Fruit fly (Drosophila melanogaster) whole organism, embryonic: ENCODE data around the gene Ugt49B2.

Experiments used
- Ada2b ChIP-seq: fragments of 200-800 bp; sonication (Bioruptor generic); IDR thresholded peaks from 2 replicates; pipeline ENCODE4 v1.3.6; 2022; ENCODE audit warnings: missing biosample characterization, missing genetic modification characterization
- Asciz ChIP-seq: fragments of 200-800 bp; sonication (Bioruptor generic); optimal IDR thresholded peaks from 2 replicates; lab custom pipeline; 2017; ENCODE audit warnings: missing biosample characterization, mild to moderate bottlenecking, missing genetic modification characterization, missing genetic modification reagents
- CG10147 ChIP-seq: fragments of 200-800 bp; sonication (Bioruptor generic); optimal IDR thresholded peaks from 2 replicates; lab custom pipeline; 2019; ENCODE audit warnings: missing biosample characterization, mild to moderate bottlenecking, missing genetic modification characterization, moderate library complexity
- CG1024 ChIP-seq: fragments of 200-800 bp; sonication (Bioruptor generic); IDR thresholded peaks from 2 replicates; pipeline ENCODE4 v1.3.6; 2022; ENCODE audit warnings: missing biosample characterization, missing genetic modification characterization
- CG11696 ChIP-seq: fragments of 200-800 bp; sonication (Bioruptor generic); IDR thresholded peaks from 2 replicates; pipeline ENCODE4 v1.3.6; 2022; ENCODE audit warnings: missing biosample characterization, missing genetic modification characterization
- CG12236 ChIP-seq: fragments of 200-800 bp; sonication (Bioruptor generic); optimal IDR thresholded peaks from 2 replicates; lab custom pipeline; 2016; ENCODE audit warnings: missing biosample characterization, missing genetic modification characterization
- CG1233 ChIP-seq: fragments of 200-800 bp; sonication (Bioruptor generic); optimal IDR thresholded peaks from 4 replicates; lab custom pipeline; 2018; ENCODE audit warnings: missing biosample characterization, mild to moderate bottlenecking, missing genetic modification characterization
- CG13123 ChIP-seq: fragments of 200-800 bp; sonication (Bioruptor generic); optimal IDR thresholded peaks from 2 replicates; lab custom pipeline; 2016; ENCODE audit warnings: missing biosample characterization, missing genetic modification characterization
- CG13287 ChIP-seq: fragments of 200-800 bp; sonication (Bioruptor generic); IDR thresholded peaks from 2 replicates; pipeline ENCODE4 v1.3.6; 2022; ENCODE audit warnings: missing biosample characterization, missing genetic modification characterization; ENCODE audit not compliant: partially characterized antibody
- CG14667 ChIP-seq: fragments of 200-800 bp; sonication (Bioruptor generic); IDR thresholded peaks from 2 replicates; pipeline ENCODE4 v1.3.6; 2022; ENCODE audit warnings: missing biosample characterization, missing genetic modification characterization
- CG1603 ChIP-seq: fragments of 200-800 bp; sonication (Bioruptor generic); optimal IDR thresholded peaks from 2 replicates; lab custom pipeline; 2019; ENCODE audit warnings: missing biosample characterization, mild to moderate bottlenecking, missing genetic modification characterization, moderate library complexity
- CG1792 ChIP-seq: fragments of 200-800 bp; sonication (Bioruptor generic); optimal IDR thresholded peaks from 2 replicates; lab custom pipeline; 2016; ENCODE audit warnings: missing biosample characterization, missing genetic modification characterization
- CG18619 ChIP-seq: fragments of 200-800 bp; sonication (Bioruptor generic); optimal IDR thresholded peaks from 3 replicates; lab custom pipeline; 2017; ENCODE audit warnings: missing biosample characterization, mild to moderate bottlenecking, missing genetic modification characterization
- CG2199 ChIP-seq: fragments of 200-800 bp; sonication (Bioruptor generic); IDR thresholded peaks from 3 replicates; pipeline ENCODE4 v1.3.6; 2022; ENCODE audit warnings: missing biosample characterization, missing genetic modification characterization
- CG3281 ChIP-seq: fragments of 200-800 bp; sonication (Bioruptor generic); optimal IDR thresholded peaks from 3 replicates; lab custom pipeline; 2017; ENCODE audit warnings: missing biosample characterization, mild to moderate bottlenecking, missing genetic modification characterization
- CG3847 ChIP-seq: fragments of 200-800 bp; sonication (Bioruptor generic); IDR thresholded peaks from 2 replicates; pipeline ENCODE4 v1.3.6; 2022; ENCODE audit warnings: missing biosample characterization, missing genetic modification characterization
- CG8388 ChIP-seq: fragments of 200-800 bp; sonication (Bioruptor generic); optimal IDR thresholded peaks from 2 replicates; lab custom pipeline; 2019; ENCODE audit warnings: missing biosample characterization, mild to moderate bottlenecking, missing genetic modification characterization, moderate library complexity
- CG8765 ChIP-seq: fragments of 200-800 bp; sonication (Bioruptor generic); IDR thresholded peaks from 2 replicates; pipeline ENCODE4 v1.3.6; 2022; ENCODE audit warnings: missing biosample characterization, missing genetic modification characterization
- CG9932 ChIP-seq: fragments of 200-800 bp; sonication (Bioruptor generic); IDR thresholded peaks from 2 replicates; pipeline ENCODE4 v1.3.6; 2022; ENCODE audit warnings: missing biosample characterization, missing genetic modification characterization
- Doc3 ChIP-seq: fragments of 200-800 bp; sonication (Bioruptor generic); IDR thresholded peaks from 3 replicates; pipeline ENCODE4 v1.3.6; 2022; ENCODE audit warnings: missing biosample characterization, missing genetic modification characterization; ENCODE audit not compliant: partially characterized antibody
- Drgx ChIP-seq: fragments of 200-800 bp; sonication (Bioruptor generic); IDR thresholded peaks from 2 replicates; pipeline ENCODE4 v1.3.6; 2022; ENCODE audit warnings: missing biosample characterization, missing genetic modification characterization
- GATAe ChIP-seq: fragments of 200-800 bp; sonication (Bioruptor generic); conservative IDR thresholded peaks from 2 replicates; pipeline ENCODE4 v1.3.6; 2022; ENCODE audit warnings: missing biosample characterization, missing genetic modification characterization
- Gug ChIP-seq: fragments of 200-800 bp; sonication (Bioruptor generic); IDR thresholded peaks from 4 replicates; pipeline ENCODE4 v1.3.6; 2022; ENCODE audit warnings: missing biosample characterization, missing genetic modification characterization
- Ptx1 ChIP-seq: fragments of 200-800 bp; sonication (Bioruptor generic); IDR thresholded peaks from 2 replicates; pipeline ENCODE4 v1.3.6; 2022; ENCODE audit warnings: missing biosample characterization, missing genetic modification characterization
- Scr ChIP-seq: fragments of 200-800 bp; sonication (Bioruptor generic); IDR thresholded peaks from 2 replicates; pipeline ENCODE4 v1.3.6; 2022; ENCODE audit warnings: missing biosample characterization, missing genetic modification characterization; ENCODE audit not compliant: partially characterized antibody
- Six4 ChIP-seq: fragments of 200-800 bp; sonication (Bioruptor generic); optimal IDR thresholded peaks from 2 replicates; lab custom pipeline; 2016; ENCODE audit warnings: missing biosample characterization, missing genetic modification characterization
- Sry-β ChIP-seq: fragments of 200-800 bp; sonication (Bioruptor generic); optimal IDR thresholded peaks from 2 replicates; lab custom pipeline; 2018; ENCODE audit warnings: missing biosample characterization, mild to moderate bottlenecking, missing genetic modification characterization, moderate library complexity
- Sry-δ ChIP-seq: fragments of 200-800 bp; sonication (Bioruptor generic); optimal IDR thresholded peaks from 2 replicates; lab custom pipeline; 2016; ENCODE audit warnings: missing biosample characterization, missing genetic modification characterization
- Ssrp ChIP-seq: fragments of 200-800 bp; sonication (Bioruptor generic); optimal IDR thresholded peaks from 2 replicates; lab custom pipeline; 2018; ENCODE audit warnings: missing biosample characterization, mild to moderate bottlenecking, missing genetic modification characterization, moderate library complexity
- Taf1 ChIP-seq: fragments of 200-800 bp; sonication (Bioruptor generic); IDR thresholded peaks from 2 replicates; pipeline ENCODE4 v1.3.6; 2022; ENCODE audit warnings: missing biosample characterization, missing genetic modification characterization
- bbx ChIP-seq: fragments of 200-800 bp; sonication (Bioruptor generic); IDR thresholded peaks from 2 replicates; pipeline ENCODE4 v1.3.6; 2022; ENCODE audit warnings: missing biosample characterization, missing genetic modification characterization; ENCODE audit not compliant: partially characterized antibody
- cas ChIP-seq: fragments of 200-800 bp; sonication (Bioruptor generic); IDR thresholded peaks from 2 replicates; pipeline ENCODE4 v1.3.6; 2022; ENCODE audit warnings: missing biosample characterization, missing genetic modification characterization
- cg ChIP-seq: fragments of 200-800 bp; sonication (Bioruptor generic); optimal IDR thresholded peaks from 3 replicates; lab custom pipeline; 2019; ENCODE audit warnings: missing biosample characterization, mild to moderate bottlenecking, missing genetic modification characterization, moderate library complexity
- corto ChIP-seq: fragments of 200-800 bp; sonication (Bioruptor generic); optimal IDR thresholded peaks from 2 replicates; lab custom pipeline; 2016; ENCODE audit warnings: missing biosample characterization, mild to moderate bottlenecking, missing genetic modification characterization, moderate library complexity
- fd3F ChIP-seq: fragments of 200-800 bp; sonication (Bioruptor generic); optimal IDR thresholded peaks from 2 replicates; lab custom pipeline; 2018; ENCODE audit warnings: missing biosample characterization, mild to moderate bottlenecking, missing genetic modification characterization, moderate library complexity
- gcm2 ChIP-seq: fragments of 200-800 bp; sonication (Bioruptor generic); optimal IDR thresholded peaks from 2 replicates; lab custom pipeline; 2016; ENCODE audit warnings: missing biosample characterization, missing genetic modification characterization
- nmo ChIP-seq: fragments of 200-800 bp; sonication (Bioruptor generic); optimal IDR thresholded peaks from 2 replicates; lab custom pipeline; 2018; ENCODE audit warnings: missing biosample characterization, mild to moderate bottlenecking, missing genetic modification characterization, moderate library complexity
- nom ChIP-seq: fragments of 200-800 bp; sonication (Bioruptor generic); optimal IDR thresholded peaks from 2 replicates; lab custom pipeline; 2017; ENCODE audit warnings: missing biosample characterization, missing genetic modification characterization, mild to moderate bottlenecking, moderate library complexity, missing genetic modification reagents
- pnt ChIP-seq: fragments of 200-800 bp; sonication (Bioruptor generic); optimal IDR thresholded peaks from 3 replicates; lab custom pipeline; 2016; ENCODE audit warnings: missing biosample characterization, missing genetic modification characterization
- pzg ChIP-seq: fragments of 200-800 bp; sonication (Bioruptor generic); optimal IDR thresholded peaks from 3 replicates; lab custom pipeline; 2018; ENCODE audit warnings: missing biosample characterization, mild to moderate bottlenecking, missing genetic modification characterization, moderate library complexity
- sc ChIP-seq, 3 experiments: fragments of >200 bp in 2 of 3; fragments of 200-800 bp in 1 of 3; sonication (Bioruptor generic) in 1 of 3; optimal IDR thresholded peaks; 2 replicates in 2 of 3; 3 replicates in 1 of 3; lab custom pipeline; 2017; ENCODE audit warnings: mild to moderate bottlenecking in 1 of 3, missing biosample characterization in 1 of 3, missing genetic modification characterization in 1 of 3, missing genetic modification reagents in 1 of 3
- scrt ChIP-seq: fragments of 200-800 bp; sonication (Bioruptor generic); optimal IDR thresholded peaks from 2 replicates; lab custom pipeline; 2018; ENCODE audit warnings: missing biosample characterization, mild to moderate bottlenecking, missing genetic modification characterization, moderate library complexity
- sna ChIP-seq: fragments of 200-800 bp; sonication (Bioruptor generic); IDR thresholded peaks from 2 replicates; pipeline ENCODE4 v1.3.6; 2022; ENCODE audit warnings: missing biosample characterization, missing genetic modification characterization; ENCODE audit not compliant: partially characterized antibody
- so ChIP-seq: fragments of 200-800 bp; sonication (Bioruptor generic); IDR thresholded peaks from 3 replicates; pipeline ENCODE4 v1.3.6; 2022; ENCODE audit warnings: missing biosample characterization, missing genetic modification characterization
- sqz ChIP-seq: fragments of 200-800 bp; sonication (Bioruptor generic); optimal IDR thresholded peaks from 3 replicates; lab custom pipeline; 2018; ENCODE audit warnings: missing biosample characterization, mild to moderate bottlenecking, missing genetic modification characterization
- tap ChIP-seq: fragments of 200-800 bp; optimal IDR thresholded peaks from 3 replicates; lab custom pipeline; 2019; ENCODE audit warnings: missing biosample characterization, mild to moderate bottlenecking, missing genetic modification characterization, moderate library complexity
- tll ChIP-seq, 2 experiments: fragments of 200-800 bp in 1 of 2; fragments of >200 bp in 1 of 2; sonication (Bioruptor generic) in 1 of 2; optimal IDR thresholded peaks; 2 replicates each; lab custom pipeline; 2017 to 2019; ENCODE audit warnings: missing biosample characterization in 2 of 2, missing genetic modification characterization in 2 of 2, mild to moderate bottlenecking in 1 of 2, moderate library complexity in 1 of 2
- unc-4 ChIP-seq: fragments of 200-800 bp; sonication (Bioruptor generic); IDR thresholded peaks from 2 replicates; pipeline ENCODE4 v1.3.6; 2022; ENCODE audit warnings: missing biosample characterization, missing genetic modification characterization; ENCODE audit not compliant: partially characterized antibody

Gene Ugt49B2

DNA sequence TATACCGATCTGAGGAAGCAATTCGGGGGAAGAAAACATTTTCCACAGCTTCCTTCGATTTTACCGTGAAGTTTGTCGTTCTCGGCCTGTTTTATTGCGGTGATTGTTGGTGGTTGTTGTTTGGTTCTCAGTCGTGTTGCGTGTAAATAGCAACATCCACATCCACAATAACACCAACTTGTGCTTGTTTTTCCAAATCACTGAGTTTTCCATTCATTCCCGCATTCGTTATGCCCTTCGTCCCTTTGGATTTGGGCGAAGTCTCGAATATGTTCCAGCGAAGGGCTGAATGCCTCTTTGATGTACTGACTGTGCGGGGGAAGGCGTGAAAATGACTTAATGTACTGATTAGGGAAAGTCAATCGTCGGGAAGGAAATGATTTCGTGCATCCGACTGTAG is 27.3 kb upstream of the Ugt49B2 start (continued):
- TF ChIP-seq cas (GFP tag; lab: Robert Waterston, UW) (no peak), CG2199 (GFP tag; lab: Robert Waterston, UW) (peak; percentile 68; the same call in 2 of the 3 replicates), tll (GFP tag; optimal IDR thresholded peaks at IDR 0.05; lab: Kevin White, UChicago) (peak in 1 of 2 experiments; percentile 88), sc (optimal IDR thresholded peaks at IDR 0.05; lab: Kevin White, UChicago) (no peak), sc (GFP tag; optimal IDR thresholded peaks at IDR 0.05; lab: Kevin White, UChicago) (no peak), Taf1 (GFP tag; lab: Robert Waterston, UW) (no peak), CG14667 (GFP tag; lab: Robert Waterston, UW) (no peak), CG1792 (GFP tag; lab: Kevin White, UChicago) (no peak), fd3F (GFP tag; lab: Kevin White, UChicago) (no peak)

DNA sequence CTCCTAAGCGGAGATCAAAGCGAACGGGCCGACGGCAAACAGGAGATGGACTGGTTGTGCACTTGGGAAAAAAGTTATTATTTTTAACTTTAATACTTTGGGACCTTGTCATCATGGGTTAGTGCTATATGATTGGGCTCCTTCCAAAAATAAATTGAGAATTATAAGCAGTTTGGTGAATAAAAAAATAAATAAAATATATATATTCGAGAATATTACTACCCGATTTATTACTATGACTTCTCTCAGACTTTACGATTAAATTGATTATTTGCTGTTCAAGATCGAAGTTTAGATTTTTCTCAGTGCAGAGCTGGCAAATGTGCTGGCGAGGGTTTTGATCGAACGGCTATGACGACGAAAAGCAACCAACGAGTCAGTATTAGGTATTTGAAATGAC is 20.4 kb upstream of the Ugt49B2 start:
- TF ChIP-seq Ssrp (tag; lab: Kevin White, UChicago): peak; percentile 28
- no peak for TF ChIP-seq CG12236 (GFP tag; lab: Kevin White, UChicago)
- TF ChIP-seq CG2199 (GFP tag; lab: Robert Waterston, UW): no peak
- TF ChIP-seq bbx (GFP tag; lab: Robert Waterston, UW): no peak
- TF ChIP-seq CG1233 (GFP tag; lab: Kevin White, UChicago): peak; percentile 43
- TF ChIP-seq unc-4 (GFP tag; lab: Robert Waterston, UW): no peak
- no peak for TF ChIP-seq sqz
- TF ChIP-seq CG8388: peak; percentile 44
- TF ChIP-seq Six4 (GFP tag; lab: Kevin White, UChicago): peak; percentile 44
- TF ChIP-seq CG13123: no peak
- no peak for TF ChIP-seq sna
- TF ChIP-seq Asciz (GFP tag; lab: Kevin White, UChicago): peak; percentile 58
- TF ChIP-seq CG13287 (GFP tag; lab: Robert Waterston, UW): no peak
- no peak for TF ChIP-seq Sry-δ (GFP tag; lab: Kevin White, UChicago)
- TF ChIP-seq CG18619: peak; percentile 2
- TF ChIP-seq Ptx1 (GFP tag; lab: Robert Waterston, UW): peak; percentile 57
- peak; percentile 7; the same call in 1 of the 4 replicates for TF ChIP-seq Gug
- no peak for TF ChIP-seq CG1603 (tag; lab: Kevin White, UChicago)
- no peak for TF ChIP-seq CG11696 (GFP tag; lab: Robert Waterston, UW)
- TF ChIP-seq corto: no peak
- TF ChIP-seq Scr (GFP tag; lab: Robert Waterston, UW): no peak
- TF ChIP-seq CG3281: peak; percentile 52
- TF ChIP-seq Ada2b (GFP tag; lab: Robert Waterston, UW): peak; percentile 46; the same call in 1 of the 2 replicates
- TF ChIP-seq gcm2 (GFP tag; lab: Kevin White, UChicago): no peak
- TF ChIP-seq cg (GFP tag; lab: Kevin White, UChicago): no peak
- no peak for TF ChIP-seq Doc3
- no peak for TF ChIP-seq Sry-β (GFP tag; lab: Kevin White, UChicago)
- TF ChIP-seq CG10147 (GFP tag; lab: Kevin White, UChicago): peak; percentile 67
- peak; percentile 39 for TF ChIP-seq nmo (GFP tag; lab: Kevin White, UChicago)
- TF ChIP-seq pzg (GFP tag; lab: Kevin White, UChicago): no peak
- no peak for TF ChIP-seq pnt (GFP tag; lab: Kevin White, UChicago)
- TF ChIP-seq tap (tag; lab: Kevin White, UChicago): peak; percentile 7
- no peak for TF ChIP-seq CG9932 (GFP tag; lab: Robert Waterston, UW)
- peak; percentile 32 for TF ChIP-seq scrt
- no peak for TF ChIP-seq so
- no peak for TF ChIP-seq CG1024 (GFP tag; lab: Robert Waterston, UW)
- no peak for TF ChIP-seq nom (GFP tag; lab: Kevin White, UChicago)
- peak; percentile 39; the same call in 1 of the 2 replicates for TF ChIP-seq Drgx
- TF ChIP-seq GATAe: no peak
- no peak for TF ChIP-seq CG3847 (GFP tag; lab: Robert Waterston, UW)
- peak; percentile 44; the same call in 1 of the 2 replicates for TF ChIP-seq CG8765 (GFP tag; lab: Robert Waterston, UW)
